Fruit fly (Drosophila melanogaster) whole organism, embryonic: ENCODE data around the gene CG42798.
A peak's percentile ranks its signal among the peaks of the same experiment; 100 is the strongest.

Experiments
- ATbp ChIP-seq: fragments of 200-800 bp; sonication (Bioruptor generic); optimal IDR thresholded peaks from 2 replicates; lab custom pipeline; 2017; ENCODE audit warnings: missing biosample characterization, mild to moderate bottlenecking, missing genetic modification characterization, missing genetic modification reagents
- CG10959 ChIP-seq: fragments of 200-800 bp; sonication (Bioruptor generic); IDR thresholded peaks from 2 replicates; pipeline ENCODE4 v1.3.6; 2022; ENCODE audit warnings: missing biosample characterization, missing genetic modification characterization
- CG11398 ChIP-seq: fragments of 200-800 bp; sonication (Bioruptor generic); optimal IDR thresholded peaks from 2 replicates; lab custom pipeline; 2016; ENCODE audit warnings: missing biosample characterization, missing genetic modification characterization
- CG12155 ChIP-seq: fragments of 200-800 bp; sonication (Bioruptor generic); optimal IDR thresholded peaks from 3 replicates; lab custom pipeline; 2016; ENCODE audit warnings: missing biosample characterization, missing genetic modification characterization
- CG13894 ChIP-seq: fragments of 200-800 bp; sonication (Bioruptor generic); optimal IDR thresholded peaks from 3 replicates; lab custom pipeline; 2018; ENCODE audit warnings: missing biosample characterization, mild to moderate bottlenecking, missing genetic modification characterization, moderate library complexity
- CG14667 ChIP-seq: fragments of 200-800 bp; sonication (Bioruptor generic); IDR thresholded peaks from 2 replicates; pipeline ENCODE4 v1.3.6; 2022; ENCODE audit warnings: missing biosample characterization, missing genetic modification characterization
- CG15601 ChIP-seq: fragments of 200-800 bp; sonication (Bioruptor generic); optimal IDR thresholded peaks from 3 replicates; lab custom pipeline; 2019; ENCODE audit warnings: missing biosample characterization, mild to moderate bottlenecking, missing genetic modification characterization, moderate library complexity
- CG17568 ChIP-seq: fragments of 200-800 bp; sonication (Bioruptor generic); optimal IDR thresholded peaks from 2 replicates; lab custom pipeline; 2018; ENCODE audit warnings: missing biosample characterization, mild to moderate bottlenecking, missing genetic modification characterization, moderate library complexity
- CG18599 ChIP-seq: fragments of 200-800 bp; sonication (Bioruptor generic); optimal IDR thresholded peaks from 3 replicates; lab custom pipeline; 2017; ENCODE audit warnings: missing biosample characterization, missing genetic modification characterization, mild to moderate bottlenecking, moderate library complexity, missing genetic modification reagents
- CG2199 ChIP-seq: fragments of 200-800 bp; sonication (Bioruptor generic); IDR thresholded peaks from 3 replicates; pipeline ENCODE4 v1.3.6; 2022; ENCODE audit warnings: missing biosample characterization, missing genetic modification characterization
- CG3407 ChIP-seq: fragments of 200-800 bp; sonication (Bioruptor generic); optimal IDR thresholded peaks from 2 replicates; lab custom pipeline; 2018; ENCODE audit warnings: missing biosample characterization, mild to moderate bottlenecking, missing genetic modification characterization
- CG34376 ChIP-seq: fragments of 200-800 bp; sonication (Bioruptor generic); optimal IDR thresholded peaks from 2 replicates; lab custom pipeline; 2018; ENCODE audit warnings: missing biosample characterization, mild to moderate bottlenecking, missing genetic modification characterization
- CG43689 ChIP-seq: fragments of 200-800 bp; sonication (Bioruptor generic); IDR thresholded peaks from 2 replicates; pipeline ENCODE4 v1.3.6; 2022; ENCODE audit warnings: missing biosample characterization, missing genetic modification characterization
- CG7745 ChIP-seq: fragments of 200-800 bp; sonication (Bioruptor generic); optimal IDR thresholded peaks from 2 replicates; lab custom pipeline; 2018; ENCODE audit warnings: missing biosample characterization, mild to moderate bottlenecking, missing genetic modification characterization, moderate library complexity
- CG7987 ChIP-seq: fragments of 200-800 bp; sonication (Bioruptor generic); optimal IDR thresholded peaks from 2 replicates; lab custom pipeline; 2018; ENCODE audit warnings: missing biosample characterization, mild to moderate bottlenecking, missing genetic modification characterization, moderate library complexity
- CG9437 ChIP-seq: fragments of 200-800 bp; sonication (Bioruptor generic); optimal IDR thresholded peaks from 2 replicates; lab custom pipeline; 2018; ENCODE audit warnings: missing biosample characterization, mild to moderate bottlenecking, missing genetic modification characterization
- CG9609 ChIP-seq: fragments of 200-800 bp; sonication (Bioruptor generic); optimal IDR thresholded peaks from 3 replicates; lab custom pipeline; 2016; ENCODE audit warnings: missing biosample characterization, missing genetic modification characterization
- CG9932 ChIP-seq: fragments of 200-800 bp; sonication (Bioruptor generic); IDR thresholded peaks from 2 replicates; pipeline ENCODE4 v1.3.6; 2022; ENCODE audit warnings: missing biosample characterization, missing genetic modification characterization
- Chrac-16 ChIP-seq: fragments of 200-800 bp; sonication (Bioruptor generic); optimal IDR thresholded peaks from 3 replicates; lab custom pipeline; 2016; ENCODE audit warnings: missing biosample characterization, missing genetic modification characterization
- CrebB ChIP-seq: fragments of 200-800 bp; sonication (Bioruptor generic); optimal IDR thresholded peaks from 3 replicates; lab custom pipeline; 2018; ENCODE audit warnings: missing biosample characterization, mild to moderate bottlenecking, missing genetic modification characterization
- Dip2 ChIP-seq: fragments of 200-800 bp; sonication (Bioruptor generic); IDR thresholded peaks from 2 replicates; pipeline ENCODE4 v1.3.6; 2022; ENCODE audit warnings: missing biosample characterization, missing genetic modification characterization
- Hey ChIP-seq: fragments of 200-800 bp; sonication (Bioruptor generic); optimal IDR thresholded peaks from 3 replicates; lab custom pipeline; 2018; ENCODE audit warnings: missing biosample characterization, mild to moderate bottlenecking, missing genetic modification characterization
- Hmx ChIP-seq: fragments of 200-800 bp; sonication (Bioruptor generic); optimal IDR thresholded peaks from 2 replicates; lab custom pipeline; 2016; ENCODE audit warnings: missing biosample characterization, missing genetic modification characterization
- Hr51 ChIP-seq, 2 experiments: fragments of 200-800 bp; sonication (Bioruptor generic); optimal IDR thresholded peaks; 2 replicates in 1 of 2; 3 replicates in 1 of 2; lab custom pipeline; 2016 to 2018; ENCODE audit warnings: missing biosample characterization in 2 of 2, missing genetic modification characterization in 2 of 2, mild to moderate bottlenecking in 1 of 2, moderate library complexity in 1 of 2
- Kr ChIP-seq: fragments of 200-800 bp; sonication (Bioruptor generic); optimal IDR thresholded peaks from 2 replicates; lab custom pipeline; 2017; ENCODE audit warnings: missing biosample characterization, mild to moderate bottlenecking, missing genetic modification characterization
- Lim3 ChIP-seq: fragments of 200-800 bp; sonication (Bioruptor generic); IDR thresholded peaks from 2 replicates; pipeline ENCODE4 v1.3.6; 2022; ENCODE audit warnings: missing biosample characterization, missing genetic modification characterization
- Max ChIP-seq: fragments of 200-800 bp; sonication (Bioruptor generic); optimal IDR thresholded peaks from 2 replicates; lab custom pipeline; 2016; ENCODE audit warnings: missing biosample characterization, mild to moderate bottlenecking, missing genetic modification characterization
- Sry-β ChIP-seq: fragments of 200-800 bp; sonication (Bioruptor generic); optimal IDR thresholded peaks from 2 replicates; lab custom pipeline; 2018; ENCODE audit warnings: missing biosample characterization, mild to moderate bottlenecking, missing genetic modification characterization, moderate library complexity
- Taf1 ChIP-seq: fragments of 200-800 bp; sonication (Bioruptor generic); IDR thresholded peaks from 2 replicates; pipeline ENCODE4 v1.3.6; 2022; ENCODE audit warnings: missing biosample characterization, missing genetic modification characterization
- Xrp1 ChIP-seq: fragments of 200-800 bp; sonication (Bioruptor generic); IDR thresholded peaks from 2 replicates; pipeline ENCODE4 v1.3.6; 2022; ENCODE audit warnings: missing biosample characterization, missing genetic modification characterization
- abd-A ChIP-seq: fragments of 200-800 bp; sonication (Bioruptor generic); optimal IDR thresholded peaks from 3 replicates; lab custom pipeline; 2019; ENCODE audit warnings: missing biosample characterization, mild to moderate bottlenecking, missing genetic modification characterization, moderate library complexity
- az2 ChIP-seq: fragments of 200-800 bp; sonication (Bioruptor generic); optimal IDR thresholded peaks from 3 replicates; lab custom pipeline; 2016; ENCODE audit warnings: missing biosample characterization, missing genetic modification characterization
- bcd ChIP-seq: fragments of 200-800 bp; sonication (Bioruptor generic); optimal IDR thresholded peaks from 2 replicates; lab custom pipeline; 2017; ENCODE audit warnings: missing biosample characterization, mild to moderate bottlenecking, missing genetic modification characterization
- crol ChIP-seq: fragments of 200-800 bp; sonication (Bioruptor generic); IDR thresholded peaks from 2 replicates; pipeline ENCODE4 v1.3.6; 2022; ENCODE audit warnings: missing biosample characterization, missing genetic modification characterization
- eyg ChIP-seq: fragments of 200-800 bp; sonication (Bioruptor generic); optimal IDR thresholded peaks from 3 replicates; lab custom pipeline; 2016; ENCODE audit warnings: missing biosample characterization, missing genetic modification characterization
- fd64A ChIP-seq: fragments of 200-800 bp; sonication (Bioruptor generic); optimal IDR thresholded peaks from 3 replicates; lab custom pipeline; 2018; ENCODE audit warnings: missing biosample characterization, mild to moderate bottlenecking, missing genetic modification characterization
- gem ChIP-seq: fragments of 200-800 bp; sonication (Bioruptor generic); optimal IDR thresholded peaks from 2 replicates; lab custom pipeline; 2019; ENCODE audit warnings: missing biosample characterization, mild to moderate bottlenecking, missing genetic modification characterization, moderate library complexity
- hbn ChIP-seq: fragments of 200-800 bp; sonication (Bioruptor generic); IDR thresholded peaks from 2 replicates; pipeline ENCODE4 v1.3.6; 2022; ENCODE audit warnings: missing biosample characterization, missing genetic modification characterization; ENCODE audit not compliant: partially characterized antibody
- pfk ChIP-seq: fragments of 200-800 bp; sonication (Bioruptor generic); optimal IDR thresholded peaks from 2 replicates; lab custom pipeline; 2018; ENCODE audit warnings: missing biosample characterization, mild to moderate bottlenecking, missing genetic modification characterization, moderate library complexity
- pho ChIP-seq: fragments of 200-800 bp; sonication (Bioruptor generic); optimal IDR thresholded peaks from 2 replicates; lab custom pipeline; 2016; ENCODE audit warnings: missing biosample characterization, missing genetic modification characterization
- pita ChIP-seq: fragments of 200-800 bp; sonication (Bioruptor generic); optimal IDR thresholded peaks from 2 replicates; lab custom pipeline; 2017; ENCODE audit warnings: missing biosample characterization, mild to moderate bottlenecking, missing genetic modification characterization
- ranshi ChIP-seq: fragments of 200-800 bp; sonication (Bioruptor generic); IDR thresholded peaks from 2 replicates; pipeline ENCODE4 v1.3.6; 2022; ENCODE audit warnings: missing biosample characterization, missing genetic modification characterization
- repo ChIP-seq: fragments of 200-800 bp; sonication (Bioruptor generic); optimal IDR thresholded peaks from 2 replicates; lab custom pipeline; 2016; ENCODE audit warnings: missing biosample characterization, missing genetic modification characterization
- sens ChIP-seq: fragments of 200-800 bp; sonication (Bioruptor generic); peaks from one replicate; lab custom pipeline; 2016; ENCODE audit warnings: missing biosample characterization, missing genetic modification characterization
- sens-2 ChIP-seq: fragments of 200-800 bp; sonication (Bioruptor generic); IDR thresholded peaks from 2 replicates; pipeline ENCODE4 v1.3.6; 2022; ENCODE audit warnings: missing biosample characterization, missing genetic modification characterization
- sisA ChIP-seq: fragments of 200-800 bp; sonication (Bioruptor generic); IDR thresholded peaks from 2 replicates; pipeline ENCODE4 v1.3.6; 2022; ENCODE audit warnings: missing biosample characterization, missing genetic modification characterization
- sug ChIP-seq: fragments of 200-800 bp; optimal IDR thresholded peaks from 2 replicates; lab custom pipeline; 2019; ENCODE audit warnings: missing biosample characterization, mild to moderate bottlenecking, missing genetic modification characterization, moderate library complexity
- vvl ChIP-seq: fragments of 200-800 bp; sonication (Bioruptor generic); IDR thresholded peaks from 2 replicates; pipeline ENCODE4 v1.3.6; 2022; ENCODE audit warnings: missing biosample characterization, missing genetic modification characterization

CG42798 gene

DNA sequence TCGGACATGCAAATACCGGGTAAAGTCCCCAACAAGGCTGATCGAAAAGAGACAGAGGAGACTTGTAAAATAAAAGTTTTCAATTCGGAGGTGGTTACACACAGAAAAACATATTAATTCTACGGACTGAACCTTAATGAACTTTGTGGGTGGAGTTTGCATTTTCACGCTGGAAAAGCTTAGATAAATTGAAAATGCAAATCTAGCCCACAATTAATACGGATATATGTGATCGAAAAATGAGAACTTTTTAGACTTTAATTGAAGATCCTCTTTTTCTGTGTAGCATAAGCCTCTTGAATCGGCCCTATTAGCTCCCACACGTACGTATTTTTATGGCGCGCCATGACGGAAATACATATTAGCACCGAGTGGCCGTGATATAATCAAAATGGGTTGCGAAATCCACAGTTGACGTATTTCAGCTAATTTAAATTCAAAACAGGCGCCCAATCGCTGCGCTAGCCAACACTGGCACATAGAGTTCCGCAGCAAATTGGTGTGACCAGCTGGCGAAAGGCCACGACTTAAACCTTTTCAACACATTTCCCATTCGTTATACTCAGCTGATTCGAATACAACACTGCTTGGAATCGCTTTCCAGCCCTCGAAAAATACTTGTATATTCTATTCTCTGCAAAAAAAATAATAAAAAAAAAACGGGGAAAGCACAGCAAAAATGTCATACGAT, 21.0 kb upstream of the CG42798 start (continued):
- peak; percentile 16 for TF ChIP-seq CG11398
- peak; percentile 91 for TF ChIP-seq vvl (GFP tag; lab: Robert Waterston, UW)
- peak; percentile 73 for TF ChIP-seq CG9932 (GFP tag; lab: Robert Waterston, UW)
- no peak for TF ChIP-seq CG43689
- peak; percentile 65 for TF ChIP-seq CG7987 (GFP tag; lab: Kevin White, UChicago)
- TF ChIP-seq CrebB (tag; lab: Kevin White, UChicago) = peak; percentile 34
- TF ChIP-seq CG15601 (tag; lab: Kevin White, UChicago) = peak; percentile 51
- TF ChIP-seq CG17568 (GFP tag; lab: Kevin White, UChicago) = no peak
- TF ChIP-seq fd64A (GFP tag; lab: Kevin White, UChicago) = no peak
- TF ChIP-seq, all 482 proteins: peak for 313

DNA sequence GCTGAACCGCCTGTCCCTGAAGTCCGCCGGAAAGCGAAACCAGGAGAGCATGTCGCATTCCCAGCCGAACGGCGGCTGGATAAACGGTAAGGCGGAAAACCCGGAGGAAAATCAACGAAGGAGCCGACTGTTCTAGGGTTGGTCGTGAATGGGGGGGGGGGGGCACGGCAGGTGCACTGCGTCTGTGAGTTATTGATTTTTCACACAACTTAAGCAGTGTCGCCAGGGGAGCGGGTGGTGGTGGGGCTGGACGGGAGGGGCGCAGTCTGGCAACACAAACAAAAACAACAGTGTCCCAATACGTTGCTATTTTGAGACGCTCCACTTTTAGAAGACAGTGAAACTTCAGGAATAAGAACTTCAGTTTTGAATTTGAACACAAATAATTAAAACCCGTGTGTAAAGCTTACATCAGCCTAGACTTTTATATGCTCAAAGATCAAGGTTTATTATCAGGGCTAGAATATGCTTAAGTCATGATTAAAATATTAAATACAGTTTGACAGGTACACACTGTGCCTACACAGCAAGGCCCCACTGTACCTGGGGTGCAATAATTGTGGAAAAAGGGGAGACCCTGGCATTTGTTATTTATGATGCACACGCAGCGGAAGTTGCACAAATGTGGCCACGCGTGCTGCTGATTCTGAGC, 20.2 kb upstream of the CG42798 start:
- TF ChIP-seq CG2199 (peak; percentile 43; the same call in 1 of the 3 replicates), Chrac-16 (GFP tag; lab: Kevin White, UChicago) (peak; percentile 47), repo (GFP tag; lab: Kevin White, UChicago) (peak; percentile 23), CG34376 (GFP tag; lab: Kevin White, UChicago) (no peak), ATbp (peak; percentile 77), Sry-β (no peak), pfk (no peak), CG18599 (GFP tag; lab: Kevin White, UChicago) (peak; percentile 73), sug (tag; lab: Kevin White, UChicago) (peak; percentile 11), Dip2 (GFP tag; lab: Robert Waterston, UW) (no peak), Kr (no peak), CG9437 (GFP tag; lab: Kevin White, UChicago) (peak; percentile 40), CG14667 (GFP tag; lab: Robert Waterston, UW) (peak; percentile 72), ranshi (GFP tag; lab: Robert Waterston, UW) (peak; percentile 77), sens-2 (GFP tag; lab: Robert Waterston, UW) (peak; percentile 60), sisA (GFP tag; lab: Robert Waterston, UW) (peak; percentile 77), CG10959 (GFP tag; lab: Robert Waterston, UW) (peak; percentile 37; the same call in 1 of the 2 replicates), Hey (no peak), abd-A (no peak), bcd (GFP tag; lab: Kevin White, UChicago) (peak; percentile 65), CG7745 (tag; lab: Kevin White, UChicago) (no peak), Hmx (GFP tag; lab: Kevin White, UChicago) (no peak), sens (GFP tag; lab: Kevin White, UChicago) (peak; percentile 94), eyg (no peak), CG13894 (tag; lab: Kevin White, UChicago) (no peak), Hr51 (GFP tag; optimal IDR thresholded peaks at IDR 0.05; lab: Kevin White, UChicago) (peak in 1 of 2 experiments; percentile 72), gem (peak; percentile 83), pita (GFP tag; lab: Kevin White, UChicago) (no peak), CG12155 (GFP tag; lab: Kevin White, UChicago) (peak; percentile 41), CG3407 (GFP tag; lab: Kevin White, UChicago) (peak; percentile 66), pho (GFP tag; lab: Kevin White, UChicago) (no peak), az2 (GFP tag; lab: Kevin White, UChicago) (peak; percentile 67), Lim3 (GFP tag; lab: Robert Waterston, UW) (peak; percentile 52; the same call in 1 of the 2 replicates), crol (peak; percentile 97), hbn (GFP tag; lab: Robert Waterston, UW) (no peak), CG9609 (peak; percentile 38), Xrp1 (GFP tag; lab: Robert Waterston, UW) (peak; percentile 86), Max (GFP tag; lab: Kevin White, UChicago) (peak; percentile 45), Taf1 (GFP tag; lab: Robert Waterston, UW) (no peak; the same call in 1 of the 2 replicates)
